Fruit fly (Drosophila melanogaster): Measurements from ENCODE around the gene Or10a.

The Or10a gene

DNA sequence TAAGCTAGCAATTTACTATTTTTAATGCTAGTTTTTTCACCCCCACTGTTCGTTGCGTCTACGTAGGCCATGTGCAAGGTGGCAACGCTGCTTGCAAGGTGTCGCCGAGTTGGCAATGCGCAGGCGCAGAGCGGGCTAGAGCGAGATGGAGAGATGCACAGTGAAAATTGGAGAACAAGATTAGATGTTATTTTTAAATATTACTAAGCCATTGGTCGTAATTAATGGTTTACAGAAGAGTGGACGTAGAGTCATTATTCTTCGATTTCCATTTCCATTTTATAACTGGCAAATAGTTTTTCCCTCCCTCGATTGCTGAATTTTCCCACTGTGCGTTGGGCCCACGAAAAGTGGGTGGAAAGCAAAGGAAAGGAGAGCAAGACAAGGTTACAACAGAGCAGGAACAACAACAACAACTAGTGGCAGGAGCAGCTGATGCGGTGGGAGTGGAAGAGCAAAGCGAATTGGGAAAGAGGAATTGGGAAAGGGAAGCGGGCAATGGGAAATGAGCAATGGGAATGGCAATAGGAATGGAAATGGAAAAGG lies 35.7 kb upstream of the Or10a start (continued):
- TF ChIP-seq E2f2 (GFP tag; IDR thresholded peaks at IDR 0.05) (peak; percentile 63; the same call in 1 of the 2 replicates), z (GFP tag; IDR thresholded peaks at IDR 0.05) (0 out of 3 replicates have a peak, but pooled peaks have one; percentile 40), psq (GFP tag; optimal IDR thresholded peaks at IDR 0.05) (peak; percentile 78), CG9215 (GFP tag; IDR thresholded peaks at IDR 0.05) (peak; percentile 65), H2.0 (GFP tag; IDR thresholded peaks at IDR 0.05) (peak; percentile 87), CG32767 (GFP tag; IDR thresholded peaks at IDR 0.05) (peak; percentile 79; the same call in 1 of the 2 replicates), Adf1 (GFP tag; IDR thresholded peaks at IDR 0.05) (peak; percentile 52), CG7963 (GFP tag; IDR thresholded peaks at IDR 0.05; ENCODE audit: partially characterized antibody) (no peak), CG7271 (tag; optimal IDR thresholded peaks at IDR 0.05) (no peak), CG10321 (GFP tag; IDR thresholded peaks at IDR 0.05) (peak; percentile 65; the same call in 1 of the 2 replicates), hkb (optimal IDR thresholded peaks at IDR 0.05) (no peak), hkb (GFP tag; IDR thresholded peaks at IDR 0.05) (peak; percentile 89)

DNA sequence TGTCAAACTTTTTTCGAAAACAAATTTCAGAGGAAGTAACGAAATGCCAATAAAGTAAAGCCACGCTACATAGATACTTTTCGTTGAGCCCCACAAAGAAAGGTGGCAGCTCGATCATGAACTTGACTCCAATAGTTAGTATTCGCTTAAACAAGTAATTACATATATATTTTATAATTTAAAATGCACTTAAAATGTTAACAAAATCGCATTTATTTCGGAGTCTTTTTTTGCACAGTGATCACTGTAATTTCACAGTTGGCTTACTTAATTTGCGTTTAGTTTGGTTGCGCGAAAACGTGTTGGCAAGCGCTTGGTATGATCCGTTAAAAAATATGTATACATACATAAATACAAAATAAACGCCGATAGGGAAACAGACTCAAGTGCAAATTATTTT lies 34.4 kb upstream of the Or10a start:
- TF ChIP-seq Drgx (GFP tag; IDR thresholded peaks at IDR 0.05) (peak; percentile 45), croc (GFP tag; conservative IDR thresholded peaks at IDR 0.05) (no peak), CG17328 (GFP tag; IDR thresholded peaks at IDR 0.05) (0 out of 2 replicates have a peak, but pooled peaks have one; percentile 8), grau (tag; optimal IDR thresholded peaks at IDR 0.05) (peak; percentile 55), Lim3 (GFP tag; IDR thresholded peaks at IDR 0.05) (no peak), Rfx (GFP tag; IDR thresholded peaks at IDR 0.05) (peak; percentile 36), CG9932 (GFP tag; IDR thresholded peaks at IDR 0.05) (0 out of 2 replicates have a peak, but pooled peaks have one; percentile 13), CG11085 (GFP tag; IDR thresholded peaks at IDR 0.05) (no peak), kni (GFP tag; optimal IDR thresholded peaks at IDR 0.05) (no peak), CG32532 (GFP tag; IDR thresholded peaks at IDR 0.05) (peak; percentile 39; the same call in 1 of the 2 replicates), prd (optimal IDR thresholded peaks at IDR 0.05) (no peak), prd (GFP tag; IDR thresholded peaks at IDR 0.05) (0 out of 3 replicates have a peak, but pooled peaks have one; percentile 23), lmd (GFP tag; IDR thresholded peaks at IDR 0.05) (peak; percentile 12; the same call in 1 of the 2 replicates), gem (tag; optimal IDR thresholded peaks at IDR 0.05) (peak; percentile 7), Med (GFP tag) (peak; percentile 66), slbo (GFP tag; IDR thresholded peaks at IDR 0.05) (peak; percentile 30; the same call in 1 of the 2 replicates), bcd (GFP tag; optimal IDR thresholded peaks at IDR 0.05) (no peak), Ptx1 (GFP tag; IDR thresholded peaks at IDR 0.05) (0 out of 2 replicates have a peak, but pooled peaks have one; percentile 24), CG14965 (GFP tag; optimal IDR thresholded peaks at IDR 0.05; ENCODE audit: borderline replicate concordance) (no peak)

DNA sequence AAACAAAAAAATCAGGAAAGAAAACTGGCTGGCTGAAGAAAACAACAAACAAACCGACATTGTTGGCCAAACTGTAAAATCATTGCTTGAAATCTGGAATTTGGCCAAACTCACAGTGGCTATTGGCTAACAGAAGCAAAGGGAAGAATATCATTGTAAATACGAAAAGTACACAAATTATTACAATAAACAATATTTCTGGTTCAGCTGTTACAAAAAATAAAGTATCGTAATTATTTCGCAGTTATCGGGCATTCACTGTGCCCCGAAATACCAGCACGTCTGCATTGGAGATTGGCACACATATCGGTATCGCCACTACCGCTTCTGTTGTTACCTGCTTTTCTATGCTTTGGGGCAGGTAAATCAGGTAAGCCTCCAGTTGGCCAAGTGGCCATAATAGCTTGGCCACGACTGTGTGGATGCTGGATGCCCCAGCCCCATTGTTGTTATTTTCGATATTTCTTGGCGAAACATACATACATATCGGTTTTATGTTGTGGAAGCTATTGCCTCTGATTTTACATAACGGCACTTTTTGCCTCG lies 33.9 kb upstream of the Or10a start:
- TF ChIP-seq stwl (tag; optimal IDR thresholded peaks at IDR 0.05) (no peak), croc (GFP tag; conservative IDR thresholded peaks at IDR 0.05) (no peak), CG18619 (GFP tag; optimal IDR thresholded peaks at IDR 0.05) (peak; percentile 45), jumu (GFP tag; optimal IDR thresholded peaks at IDR 0.05) (no peak), chinmo (GFP tag; IDR thresholded peaks at IDR 0.05; ENCODE audit: partially characterized antibody) (no peak), br (optimal IDR thresholded peaks at IDR 0.05) (no peak), Eip74EF (GFP tag; optimal IDR thresholded peaks at IDR 0.05) (peak in 1 of 2 experiments; percentile 42), CG9876 (GFP tag; optimal IDR thresholded peaks at IDR 0.05) (no peak), CG14050 (GFP tag; IDR thresholded peaks at IDR 0.05) (peak; percentile 42; the same call in 2 of the 3 replicates), ranshi (GFP tag; IDR thresholded peaks at IDR 0.05) (peak; percentile 54), CG1529 (GFP tag; optimal IDR thresholded peaks at IDR 0.05) (no peak), trem (tag; optimal IDR thresholded peaks at IDR 0.05) (no peak), CG30020 (tag; optimal IDR thresholded peaks at IDR 0.05) (no peak), Elba2 (GFP tag; optimal IDR thresholded peaks at IDR 0.05) (no peak), Dfd (GFP tag; optimal IDR thresholded peaks at IDR 0.05) (no peak), CG12236 (GFP tag; optimal IDR thresholded peaks at IDR 0.05) (no peak), crp (GFP tag; optimal IDR thresholded peaks at IDR 0.05) (no peak), h (optimal IDR thresholded peaks at IDR 0.05) (no peak), Awh (GFP tag; IDR thresholded peaks at IDR 0.05) (0 out of 2 replicates have a peak, but pooled peaks have one; percentile 8), wor (GFP tag; IDR thresholded peaks at IDR 0.05) (no peak)
